Worm (Caenorhabditis elegans): ENCODE data around the gene B0554.1.

DNA sequence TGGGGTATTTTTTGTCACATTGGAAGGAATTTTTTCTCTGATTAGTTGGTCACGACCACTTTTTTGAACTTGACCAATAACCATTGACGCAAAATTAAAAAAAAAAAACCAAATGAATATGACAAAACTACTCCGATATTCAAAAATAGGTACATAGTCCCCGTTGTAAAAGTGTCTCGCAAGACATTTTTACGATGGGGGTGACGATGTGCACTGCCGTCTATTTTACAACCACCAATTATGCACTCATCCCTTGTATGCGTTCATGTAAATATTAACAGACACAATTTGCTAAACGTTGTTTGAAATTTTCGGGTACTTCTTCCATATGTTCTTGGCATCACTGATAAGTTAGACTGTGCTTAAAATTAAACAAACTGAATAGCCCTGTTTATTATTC lies 38.5 kb upstream of the B0554.1 start, which contains the start of gene scl-27:
- TF ChIP-seq T22C8.4 (GFP tag; IDR thresholded peaks at IDR 0.05), result no peak
- no peak for TF ChIP-seq ref-1 (GFP tag; conservative IDR thresholded peaks at IDR 0.05)
- no peak for TF ChIP-seq med-1 (GFP tag; optimal IDR thresholded peaks at IDR 0.05; ENCODE audit: insufficient read depth)
- no peak for TF ChIP-seq flt-1 (GFP tag; IDR thresholded peaks at IDR 0.05)
- no peak for TF ChIP-seq ztf-23 (GFP tag; IDR thresholded peaks at IDR 0.05)
- no peak for TF ChIP-seq klf-2 (GFP tag; conservative IDR thresholded peaks at IDR 0.05)
- no peak for TF ChIP-seq ztf-29 (GFP tag; IDR thresholded peaks at IDR 0.05)
- TF ChIP-seq tab-1 (GFP tag; IDR thresholded peaks at IDR 0.05), result no peak
